Fruit fly (Drosophila melanogaster) whole organism, embryonic: ENCODE data around the gene Wbp2.

Experiments
- Aef1 ChIP-seq: fragments of 200-800 bp; sonication (Bioruptor generic); IDR thresholded peaks from 3 replicates; pipeline ENCODE4 v1.3.6; 2022; ENCODE audit warnings: missing biosample characterization, missing genetic modification characterization
- Atf3 ChIP-seq: fragments of 200-800 bp; sonication (Bioruptor generic); optimal IDR thresholded peaks from 3 replicates; lab custom pipeline; 2016; ENCODE audit warnings: missing biosample characterization, missing genetic modification characterization
- Awh ChIP-seq: fragments of 200-800 bp; sonication (Bioruptor generic); IDR thresholded peaks from 2 replicates; pipeline ENCODE4, ENCODE4 v1.3.6; 2022; ENCODE audit warnings: missing biosample characterization, missing genetic modification characterization
- C15 ChIP-seq: fragments of 200-800 bp; sonication (Bioruptor generic); IDR thresholded peaks from 3 replicates; pipeline ENCODE4 v1.3.6; 2022; ENCODE audit warnings: missing biosample characterization, missing genetic modification characterization
- CG10274 ChIP-seq: fragments of 200-800 bp; sonication (Bioruptor generic); optimal IDR thresholded peaks from 3 replicates; lab custom pipeline; 2017; ENCODE audit warnings: missing biosample characterization, mild to moderate bottlenecking, missing genetic modification characterization
- CG11085 ChIP-seq: fragments of 200-800 bp; sonication (Bioruptor generic); IDR thresholded peaks from 2 replicates; pipeline ENCODE4 v1.3.6; 2022; ENCODE audit warnings: missing biosample characterization, missing genetic modification characterization
- CG11247 ChIP-seq: fragments of 200-800 bp; sonication (Bioruptor generic); IDR thresholded peaks from 2 replicates; pipeline ENCODE4 v1.3.6; 2022; ENCODE audit warnings: missing biosample characterization, missing genetic modification characterization
- CG11398 ChIP-seq: fragments of 200-800 bp; sonication (Bioruptor generic); optimal IDR thresholded peaks from 2 replicates; lab custom pipeline; 2016; ENCODE audit warnings: missing biosample characterization, missing genetic modification characterization
- CG13775 ChIP-seq: fragments of 200-800 bp; sonication (Bioruptor generic); optimal IDR thresholded peaks from 3 replicates; lab custom pipeline; 2017; ENCODE audit warnings: missing biosample characterization, mild to moderate bottlenecking, missing genetic modification characterization
- CG13894 ChIP-seq: fragments of 200-800 bp; sonication (Bioruptor generic); optimal IDR thresholded peaks from 3 replicates; lab custom pipeline; 2018; ENCODE audit warnings: missing biosample characterization, mild to moderate bottlenecking, missing genetic modification characterization, moderate library complexity
- CG14441 ChIP-seq: fragments of 200-800 bp; sonication (Bioruptor generic); IDR thresholded peaks from 2 replicates; pipeline ENCODE4 v1.3.6; 2022; ENCODE audit warnings: missing biosample characterization, missing genetic modification characterization
- CG14860 ChIP-seq: fragments of 200-800 bp; sonication (Bioruptor generic); IDR thresholded peaks from 3 replicates; pipeline ENCODE4 v1.3.6; 2022; ENCODE audit warnings: missing biosample characterization, missing genetic modification characterization; ENCODE audit not compliant: partially characterized antibody
- CG16815 ChIP-seq: fragments of 200-800 bp; sonication (Bioruptor generic); optimal IDR thresholded peaks from 3 replicates; lab custom pipeline; 2017; ENCODE audit warnings: missing biosample characterization, mild to moderate bottlenecking, missing genetic modification characterization
- CG18262 ChIP-seq: fragments of 200-800 bp; optimal IDR thresholded peaks from 3 replicates; lab custom pipeline; 2019; ENCODE audit warnings: missing biosample characterization, mild to moderate bottlenecking, missing genetic modification characterization, moderate library complexity
- CG18764 ChIP-seq: fragments of 200-800 bp; sonication (Bioruptor generic); optimal IDR thresholded peaks from 3 replicates; lab custom pipeline; 2016; ENCODE audit warnings: missing biosample characterization, missing genetic modification characterization
- CG31224 ChIP-seq: fragments of 200-800 bp; sonication (Bioruptor generic); IDR thresholded peaks from 2 replicates; pipeline ENCODE4 v1.3.6; 2022; ENCODE audit warnings: missing biosample characterization, missing genetic modification characterization
- CG31388 ChIP-seq: fragments of 200-800 bp; sonication (Bioruptor generic); optimal IDR thresholded peaks from 2 replicates; lab custom pipeline; 2016; ENCODE audit warnings: missing biosample characterization, missing genetic modification characterization
- CG32767 ChIP-seq: fragments of 200-800 bp; sonication (Bioruptor generic); IDR thresholded peaks from 2 replicates; pipeline ENCODE4 v1.3.6; 2022; ENCODE audit warnings: missing biosample characterization, missing genetic modification characterization
- CG43689 ChIP-seq: fragments of 200-800 bp; sonication (Bioruptor generic); IDR thresholded peaks from 2 replicates; pipeline ENCODE4 v1.3.6; 2022; ENCODE audit warnings: missing biosample characterization, missing genetic modification characterization
- CG4404 ChIP-seq: fragments of 200-800 bp; sonication (Bioruptor generic); IDR thresholded peaks from 2 replicates; pipeline ENCODE4 v1.3.6; 2022; ENCODE audit warnings: missing biosample characterization, missing genetic modification characterization
- CG4617 ChIP-seq: fragments of 200-800 bp; sonication (Bioruptor generic); optimal IDR thresholded peaks from 3 replicates; lab custom pipeline; 2016; ENCODE audit warnings: missing biosample characterization, missing genetic modification characterization, borderline replicate concordance
- CG6254 ChIP-seq: fragments of 200-800 bp; sonication (Bioruptor generic); optimal IDR thresholded peaks from 3 replicates; lab custom pipeline; 2017; ENCODE audit warnings: mild to moderate bottlenecking, missing biosample characterization, missing genetic modification reagents, missing genetic modification characterization
- CG6689 ChIP-seq: fragments of 200-800 bp; sonication (Bioruptor generic); IDR thresholded peaks from 2 replicates; pipeline ENCODE4 v1.3.6; 2022; ENCODE audit warnings: missing biosample characterization, missing genetic modification characterization
- CG7372 ChIP-seq: fragments of 200-800 bp; sonication (Bioruptor generic); IDR thresholded peaks from 2 replicates; pipeline ENCODE4 v1.3.6; 2022; ENCODE audit warnings: missing biosample characterization, missing genetic modification characterization
- CG8359 ChIP-seq: fragments of 200-800 bp; sonication (Bioruptor generic); optimal IDR thresholded peaks from 2 replicates; lab custom pipeline; 2017; ENCODE audit warnings: missing biosample characterization, mild to moderate bottlenecking, missing genetic modification characterization, borderline replicate concordance
- CG8388 ChIP-seq: fragments of 200-800 bp; sonication (Bioruptor generic); optimal IDR thresholded peaks from 2 replicates; lab custom pipeline; 2019; ENCODE audit warnings: missing biosample characterization, mild to moderate bottlenecking, missing genetic modification characterization, moderate library complexity
- CG9215 ChIP-seq: fragments of 200-800 bp; sonication (Bioruptor generic); IDR thresholded peaks from 2 replicates; pipeline ENCODE4 v1.3.6; 2022; ENCODE audit warnings: missing biosample characterization, missing genetic modification characterization
- Ets65A ChIP-seq: fragments of 200-800 bp; sonication (Bioruptor generic); peaks from one replicate; lab custom pipeline; 2016; ENCODE audit warnings: missing biosample characterization, missing genetic modification characterization
- Gug ChIP-seq: fragments of 200-800 bp; sonication (Bioruptor generic); IDR thresholded peaks from 4 replicates; pipeline ENCODE4 v1.3.6; 2022; ENCODE audit warnings: missing biosample characterization, missing genetic modification characterization
- HLH3B ChIP-seq: fragments of 200-800 bp; sonication (Bioruptor generic); IDR thresholded peaks from 2 replicates; pipeline ENCODE4 v1.3.6; 2022; ENCODE audit warnings: missing biosample characterization, missing genetic modification characterization
- HLH54F ChIP-seq: fragments of 200-800 bp; sonication (Bioruptor generic); optimal IDR thresholded peaks from 3 replicates; lab custom pipeline; 2016; ENCODE audit warnings: missing biosample characterization, missing genetic modification characterization
- Hsf ChIP-seq: fragments of 200-800 bp; sonication (Bioruptor generic); optimal IDR thresholded peaks from 3 replicates; lab custom pipeline; 2016; ENCODE audit warnings: missing biosample characterization, missing genetic modification characterization
- Nf-YB ChIP-seq: fragments of 200-800 bp; sonication (Bioruptor generic); optimal IDR thresholded peaks from 3 replicates; lab custom pipeline; 2019; ENCODE audit warnings: missing biosample characterization, mild to moderate bottlenecking, missing genetic modification characterization, moderate library complexity
- Ptx1 ChIP-seq: fragments of 200-800 bp; sonication (Bioruptor generic); IDR thresholded peaks from 2 replicates; pipeline ENCODE4 v1.3.6; 2022; ENCODE audit warnings: missing biosample characterization, missing genetic modification characterization
- Ravus ChIP-seq: fragments of 200-800 bp; sonication (Bioruptor generic); IDR thresholded peaks from 2 replicates; pipeline ENCODE4 v1.3.6; 2022; ENCODE audit warnings: missing biosample characterization, missing genetic modification characterization
- Sry-δ ChIP-seq: fragments of 200-800 bp; sonication (Bioruptor generic); optimal IDR thresholded peaks from 2 replicates; lab custom pipeline; 2016; ENCODE audit warnings: missing biosample characterization, missing genetic modification characterization
- Taf1 ChIP-seq: fragments of 200-800 bp; sonication (Bioruptor generic); IDR thresholded peaks from 2 replicates; pipeline ENCODE4 v1.3.6; 2022; ENCODE audit warnings: missing biosample characterization, missing genetic modification characterization
- YL-1 ChIP-seq: fragments of 200-800 bp; sonication (Bioruptor generic); optimal IDR thresholded peaks from 3 replicates; lab custom pipeline; 2017; ENCODE audit warnings: missing biosample characterization, mild to moderate bottlenecking, missing genetic modification characterization
- ash1 ChIP-seq: fragments of 200-800 bp; sonication (Bioruptor generic); optimal IDR thresholded peaks from 2 replicates; lab custom pipeline; 2018; ENCODE audit warnings: missing biosample characterization, mild to moderate bottlenecking, missing genetic modification characterization
- bigmax ChIP-seq: fragments of 200-800 bp; sonication (Bioruptor generic); optimal IDR thresholded peaks from 2 replicates; lab custom pipeline; 2018; ENCODE audit warnings: missing biosample characterization, mild to moderate bottlenecking, missing genetic modification characterization
- danr ChIP-seq: fragments of 200-800 bp; sonication (Bioruptor generic); IDR thresholded peaks from 2 replicates; pipeline ENCODE4 v1.3.6; 2022; ENCODE audit warnings: missing biosample characterization, missing genetic modification characterization
- dmrt99B ChIP-seq: fragments of 200-800 bp; sonication (Bioruptor generic); optimal IDR thresholded peaks from 2 replicates; lab custom pipeline; 2018; ENCODE audit warnings: missing biosample characterization, mild to moderate bottlenecking, missing genetic modification characterization, moderate library complexity
- dysf ChIP-seq: fragments of 200-800 bp; sonication (Bioruptor generic); IDR thresholded peaks from 3 replicates; pipeline ENCODE4 v1.3.6; 2022; ENCODE audit warnings: missing biosample characterization, missing genetic modification characterization
- kay ChIP-seq: fragments of 200-800 bp; sonication (Bioruptor generic); optimal IDR thresholded peaks from 2 replicates; lab custom pipeline; 2016; ENCODE audit warnings: missing biosample characterization, missing genetic modification characterization
- lov ChIP-seq, 2 experiments: fragments of 200-800 bp in 1 of 2; fragments of >200 bp in 1 of 2; sonication (Bioruptor generic) in 1 of 2; IDR thresholded peaks in 1 of 2; optimal IDR thresholded peaks in 1 of 2; 2 replicates in 1 of 2; 3 replicates in 1 of 2; pipeline versions ENCODE4 v1.3.6 to Lab custom; 2017 to 2022; ENCODE audit warnings: missing biosample characterization in 1 of 2, missing genetic modification characterization in 1 of 2
- luna ChIP-seq: fragments of 200-800 bp; sonication (Bioruptor generic); optimal IDR thresholded peaks from 2 replicates; lab custom pipeline; 2016; ENCODE audit warnings: missing biosample characterization, missing genetic modification characterization
- nerfin-1 ChIP-seq: fragments of 200-800 bp; sonication (Bioruptor generic); optimal IDR thresholded peaks from 3 replicates; lab custom pipeline; 2019; ENCODE audit warnings: missing biosample characterization, mild to moderate bottlenecking, missing genetic modification characterization, moderate library complexity
- pum ChIP-seq: fragments of 200-800 bp; sonication (Bioruptor generic); optimal IDR thresholded peaks from 2 replicates; lab custom pipeline; 2016; ENCODE audit warnings: missing biosample characterization, missing genetic modification characterization
- tin ChIP-seq: fragments of 200-800 bp; sonication (Bioruptor generic); optimal IDR thresholded peaks from 3 replicates; lab custom pipeline; 2016; ENCODE audit warnings: missing biosample characterization, missing genetic modification characterization
- vnd ChIP-seq: fragments of 200-800 bp; sonication (Bioruptor generic); IDR thresholded peaks from 3 replicates; pipeline ENCODE4 v1.3.6; 2022; ENCODE audit warnings: missing biosample characterization, missing genetic modification characterization; ENCODE audit not compliant: partially characterized antibody
- vvl ChIP-seq: fragments of 200-800 bp; sonication (Bioruptor generic); IDR thresholded peaks from 2 replicates; pipeline ENCODE4 v1.3.6; 2022; ENCODE audit warnings: missing biosample characterization, missing genetic modification characterization

Wbp2 gene

dm6 chr3L:12813907-12814306 is 36.1 kb upstream of the Wbp2 start, which contains the start of the genes Sf3a2 and CG42588 (continued):
- TF ChIP-seq CG8388 (GFP tag; lab: Kevin White, UChicago) (peak; percentile 35), Ets65A (peak; percentile 96), danr (GFP tag; lab: Robert Waterston, UW) (peak; percentile 34; the same call in 1 of the 2 replicates), pum (GFP tag; lab: Kevin White, UChicago) (peak; percentile 2), CG18764 (peak; percentile 39), CG16815 (GFP tag; lab: Kevin White, UChicago) (peak; percentile 44), Atf3 (GFP tag; lab: Kevin White, UChicago) (no peak), Gug (peak; percentile 75; the same call in 3 of the 4 replicates), CG18262 (peak; percentile 60), CG43689 (GFP tag; lab: Robert Waterston, UW) (no peak), CG13894 (tag; lab: Kevin White, UChicago) (no peak), CG14860 (GFP tag; lab: Robert Waterston, UW) (peak; percentile 62; the same call in 1 of the 3 replicates), CG32767 (GFP tag; lab: Robert Waterston, UW) (peak; percentile 63), HLH3B (GFP tag; lab: Robert Waterston, UW) (peak; percentile 60; the same call in 1 of the 2 replicates), vnd (GFP tag; lab: Robert Waterston, UW) (peak; percentile 68), bigmax (GFP tag; lab: Kevin White, UChicago) (no peak), CG4404 (GFP tag; lab: Robert Waterston, UW) (peak; percentile 68), CG11398 (GFP tag; lab: Kevin White, UChicago) (no peak), CG31388 (GFP tag; lab: Kevin White, UChicago) (peak; percentile 26), CG11247 (GFP tag; lab: Robert Waterston, UW) (peak; percentile 73), dysf (GFP tag; lab: Robert Waterston, UW) (peak; percentile 67; the same call in 2 of the 3 replicates), Sry-δ (peak; percentile 80), kay (GFP tag; lab: Kevin White, UChicago) (peak; percentile 29), CG8359 (GFP tag; lab: Kevin White, UChicago) (no peak), Hsf (GFP tag; lab: Kevin White, UChicago) (peak; percentile 73), lov (optimal IDR thresholded peaks at IDR 0.05; lab: Kevin White, UChicago) (no peak), lov (GFP tag; IDR thresholded peaks at IDR 0.05; lab: Robert Waterston, UW) (0 out of 3 replicates have a peak, but pooled peaks have one; percentile 9), CG4617 (peak; percentile 80), Aef1 (GFP tag; lab: Robert Waterston, UW) (peak; percentile 84; the same call in 2 of the 3 replicates), Ptx1 (GFP tag; lab: Robert Waterston, UW) (peak; percentile 85), CG7372 (0 out of 2 replicates have a peak, but pooled peaks have one; percentile 54), vvl (peak; percentile 88; the same call in 1 of the 2 replicates), CG6689 (GFP tag; lab: Robert Waterston, UW) (peak; percentile 60; the same call in 1 of the 2 replicates), CG13775 (GFP tag; lab: Kevin White, UChicago) (peak; percentile 74), CG14441 (GFP tag; lab: Robert Waterston, UW) (peak; percentile 57), ash1 (GFP tag; lab: Kevin White, UChicago) (no peak), CG9215 (GFP tag; lab: Robert Waterston, UW) (peak; percentile 71; the same call in 1 of the 2 replicates), dmrt99B (tag; lab: Kevin White, UChicago) (no peak), Taf1 (GFP tag; lab: Robert Waterston, UW) (no peak), CG31224 (GFP tag; lab: Robert Waterston, UW) (peak; percentile 44; the same call in 1 of the 2 replicates), Ravus (GFP tag; lab: Robert Waterston, UW) (peak; percentile 7; the same call in 1 of the 2 replicates), CG11085 (GFP tag; lab: Robert Waterston, UW) (no peak), tin (GFP tag; lab: Kevin White, UChicago) (peak; percentile 74), CG10274 (GFP tag; lab: Kevin White, UChicago) (no peak), Awh (GFP tag; lab: Robert Waterston, UW) (no peak), HLH54F (GFP tag; lab: Kevin White, UChicago) (peak; percentile 42), luna (GFP tag; lab: Kevin White, UChicago) (no peak), nerfin-1 (tag; lab: Kevin White, UChicago) (peak; percentile 48), C15 (GFP tag; lab: Robert Waterston, UW) (no peak), YL-1 (GFP tag; lab: Kevin White, UChicago) (peak; percentile 85), CG6254 (GFP tag; lab: Kevin White, UChicago) (no peak), Nf-YB (peak; percentile 2)
